Worm (Caenorhabditis elegans) whole organism, young adult: ENCODE data around the gene C06E1.7.

ENCODE experiments used
- F23B12.7 ChIP-seq: sonication (generic microtip); optimal IDR thresholded peaks from 2 replicates; lab custom pipeline; 2017; ENCODE audit warnings: missing genetic modification characterization, mild to moderate bottlenecking, missing compliant biosample characterization, antibody characterized with exemption, moderate library complexity; ENCODE audit not compliant: insufficient read depth
- F33H1.4 ChIP-seq: fragments of 200-800 bp; sonication (Bioruptor generic); IDR thresholded peaks from 2 replicates; pipeline ENCODE4 v1.3.6; 2022; ENCODE audit warnings: missing genetic modification reagents, missing genetic modification characterization, missing compliant biosample characterization
- F39B2.1 ChIP-seq: fragments of 200-800 bp; sonication (Bioruptor generic); IDR thresholded peaks from 2 replicates; pipeline ENCODE4 v1.3.6; 2022; ENCODE audit warnings: missing genetic modification reagents, missing genetic modification characterization, missing compliant biosample characterization
- T07F8.4 ChIP-seq: sonication (generic microtip); optimal IDR thresholded peaks from 2 replicates; lab custom pipeline; 2016; ENCODE audit warnings: mild to moderate bottlenecking, missing genetic modification characterization, moderate library complexity, missing compliant biosample characterization
- Y56A3A.18 ChIP-seq: fragments of 200-800 bp; sonication (Bioruptor generic); IDR thresholded peaks from 2 replicates; pipeline ENCODE4 v1.3.6; 2022; ENCODE audit warnings: missing genetic modification reagents, missing genetic modification characterization, missing compliant biosample characterization
- ZK185.1 ChIP-seq: sonication (generic microtip); optimal IDR thresholded peaks from 2 replicates; lab custom pipeline; 2016; ENCODE audit warnings: mild to moderate bottlenecking, missing genetic modification characterization, missing compliant biosample characterization; ENCODE audit not compliant: poor library complexity, severe bottlenecking
- ama-1 ChIP-seq, 3 experiments: fragments of 150-350 bp in 1 of 3; sonication (generic microtip) in 2 of 3; optimal IDR thresholded peaks; 2 replicates each; lab custom pipeline; 2014 to 2018; ENCODE audit warnings: missing biosample characterization in 2 of 3, missing genetic modification characterization in 2 of 3, missing genetic modification reagents in 2 of 3
- attf-3 ChIP-seq: fragments of 200-800 bp; sonication (Bioruptor generic); conservative IDR thresholded peaks from 2 replicates; pipeline ENCODE4 v1.3.6; 2022; ENCODE audit warnings: missing genetic modification reagents, missing genetic modification characterization, missing compliant biosample characterization
- attf-6 ChIP-seq: fragments of 200-800 bp; sonication (Bioruptor generic); IDR thresholded peaks from 2 replicates; pipeline ENCODE4 v1.3.6; 2022; ENCODE audit warnings: missing genetic modification reagents, missing genetic modification characterization, missing compliant biosample characterization
- ccch-3 ChIP-seq: fragments of 200-800 bp; sonication (Bioruptor generic); optimal IDR thresholded peaks from 2 replicates; lab custom pipeline; 2018; ENCODE audit warnings: mild to moderate bottlenecking, missing genetic modification characterization, missing compliant biosample characterization
- cebp-1 ChIP-seq, 2 experiments: fragments of 200-800 bp in 1 of 2; sonication (Bioruptor generic) in 1 of 2; sonication (generic microtip) in 1 of 2; IDR thresholded peaks in 1 of 2; optimal IDR thresholded peaks in 1 of 2; 2 replicates each; pipeline versions ENCODE4 v1.3.6 to Lab custom; 2017 to 2022; ENCODE audit warnings: missing compliant biosample characterization in 2 of 2, missing genetic modification characterization in 2 of 2, mild to moderate bottlenecking in 1 of 2, missing genetic modification reagents in 1 of 2, moderate library complexity in 1 of 2
- ceh-40 ChIP-seq: fragments of 200-800 bp; sonication (Bioruptor generic); IDR thresholded peaks from 2 replicates; pipeline ENCODE4 v1.3.6; 2022; ENCODE audit warnings: missing genetic modification characterization, missing compliant biosample characterization
- dpl-1 ChIP-seq: fragments of 150-350 bp; optimal IDR thresholded peaks from 2 replicates; lab custom pipeline; 2014; ENCODE audit warnings: missing biosample characterization, missing genetic modification reagents, missing genetic modification characterization
- efl-1 ChIP-seq: fragments of 150-350 bp; optimal IDR thresholded peaks from 2 replicates; lab custom pipeline; 2014; ENCODE audit warnings: missing biosample characterization, missing genetic modification reagents, missing genetic modification characterization
- egl-18 ChIP-seq: fragments of 200-800 bp; sonication (Bioruptor generic); IDR thresholded peaks from 2 replicates; pipeline ENCODE4 v1.3.6; 2022; ENCODE audit warnings: missing genetic modification reagents, missing genetic modification characterization, missing compliant biosample characterization
- egl-44 ChIP-seq: fragments of 200-800 bp; sonication (Bioruptor generic); IDR thresholded peaks from 2 replicates; pipeline ENCODE4 v1.3.6; 2022; ENCODE audit warnings: missing genetic modification reagents, missing genetic modification characterization, missing compliant biosample characterization
- ekl-4 ChIP-seq: fragments of 200-800 bp; sonication (Bioruptor generic); IDR thresholded peaks from 2 replicates; pipeline ENCODE4 v1.3.6; 2022; ENCODE audit warnings: missing genetic modification reagents, missing genetic modification characterization, missing compliant biosample characterization
- gei-17 ChIP-seq: fragments of 200-800 bp; sonication (Bioruptor generic); optimal IDR thresholded peaks from 2 replicates; lab custom pipeline; 2018; ENCODE audit warnings: mild to moderate bottlenecking, missing genetic modification characterization, missing compliant biosample characterization
- him-1 ChIP-seq: sonication (generic microtip); optimal IDR thresholded peaks from 2 replicates; lab custom pipeline; 2016; ENCODE audit warnings: missing genotype, missing genetic modification reagents, missing genetic modification characterization, missing compliant biosample characterization
- hlh-26 ChIP-seq: fragments of 200-800 bp; sonication (Bioruptor generic); conservative IDR thresholded peaks from 2 replicates; pipeline ENCODE4 v1.3.6; 2022; ENCODE audit warnings: missing genetic modification reagents, missing genetic modification characterization, missing compliant biosample characterization
- hmg-1.2 ChIP-seq: fragments of 200-800 bp; sonication (Bioruptor generic); IDR thresholded peaks from 2 replicates; pipeline ENCODE4 v1.3.6; 2022; ENCODE audit warnings: missing genetic modification reagents, missing genetic modification characterization, missing compliant biosample characterization
- hmg-20 ChIP-seq: fragments of 200-800 bp; sonication (Bioruptor generic); IDR thresholded peaks from 2 replicates; pipeline ENCODE4 v1.3.6; 2022; ENCODE audit warnings: missing genetic modification reagents, missing genetic modification characterization, missing compliant biosample characterization
- hsf-1 ChIP-seq: fragments of 200-800 bp; sonication (Bioruptor generic); IDR thresholded peaks from 2 replicates; pipeline ENCODE4 v1.3.6; 2022; ENCODE audit warnings: missing genetic modification reagents, missing genetic modification characterization, missing compliant biosample characterization
- let-526 ChIP-seq: fragments of 200-800 bp; sonication (Bioruptor generic); IDR thresholded peaks from 2 replicates; pipeline ENCODE4 v1.3.6; 2022; ENCODE audit warnings: missing genetic modification reagents, missing genetic modification characterization, missing compliant biosample characterization
- lin-26 ChIP-seq: fragments of 200-800 bp; sonication (Bioruptor generic); IDR thresholded peaks from 2 replicates; pipeline ENCODE4 v1.3.6; 2022; ENCODE audit warnings: missing genetic modification reagents, missing genetic modification characterization, missing compliant biosample characterization
- lin-35 ChIP-seq, 3 experiments: fragments of 150-350 bp in 2 of 3; sonication (generic microtip) in 1 of 3; optimal IDR thresholded peaks; 2 replicates each; lab custom pipeline; 2014 to 2018; ENCODE audit warnings: missing biosample characterization in 3 of 3, missing genetic modification characterization in 3 of 3, missing genetic modification reagents in 3 of 3
- lin-40 ChIP-seq: sonication (generic microtip); optimal IDR thresholded peaks from 2 replicates; lab custom pipeline; 2016; ENCODE audit warnings: missing genetic modification characterization, mild to moderate bottlenecking, missing compliant biosample characterization, missing genotype, missing genetic modification reagents
- lsy-27 ChIP-seq: sonication (generic microtip); optimal IDR thresholded peaks from 2 replicates; lab custom pipeline; 2017; ENCODE audit warnings: missing genetic modification characterization, mild to moderate bottlenecking, missing compliant biosample characterization, antibody characterized with exemption, missing genotype, borderline replicate concordance; ENCODE audit not compliant: insufficient read depth
- mcd-1 ChIP-seq: fragments of 200-800 bp; sonication (Bioruptor generic); IDR thresholded peaks from 2 replicates; pipeline ENCODE4 v1.3.6; 2022; ENCODE audit warnings: missing genetic modification reagents, missing genetic modification characterization, missing compliant biosample characterization
- mel-28 ChIP-seq: sonication (generic microtip); optimal IDR thresholded peaks from 2 replicates; lab custom pipeline; 2016; ENCODE audit warnings: borderline replicate concordance, mild to moderate bottlenecking, missing genetic modification characterization, missing compliant biosample characterization
- mes-4 ChIP-seq: sonication (generic microtip); optimal IDR thresholded peaks from 2 replicates; lab custom pipeline; 2016; ENCODE audit warnings: missing genotype, missing genetic modification characterization, missing compliant biosample characterization
- mxl-1 ChIP-seq: sonication (generic microtip); optimal IDR thresholded peaks from 2 replicates; lab custom pipeline; 2016; ENCODE audit warnings: missing genetic modification characterization, missing compliant biosample characterization
- nhr-179 ChIP-seq: sonication (generic microtip); optimal IDR thresholded peaks from 2 replicates; lab custom pipeline; 2016; ENCODE audit warnings: mild to moderate bottlenecking, missing genetic modification characterization, missing compliant biosample characterization
- nhr-27 ChIP-seq: fragments of 200-800 bp; sonication (Bioruptor generic); optimal IDR thresholded peaks from 2 replicates; lab custom pipeline; 2018; ENCODE audit warnings: mild to moderate bottlenecking, missing genetic modification characterization, moderate library complexity, missing compliant biosample characterization
- pbrm-1 ChIP-seq: fragments of 200-800 bp; sonication (Bioruptor generic); IDR thresholded peaks from 2 replicates; pipeline ENCODE4 v1.3.6; 2022; ENCODE audit warnings: missing genetic modification reagents, missing genetic modification characterization, missing compliant biosample characterization
- rec-8 ChIP-seq, 2 experiments: sonication (generic microtip); optimal IDR thresholded peaks; 2 replicates each; lab custom pipeline; 2016; ENCODE audit warnings: mild to moderate bottlenecking in 2 of 2, missing genetic modification characterization in 2 of 2, missing genetic modification reagents in 2 of 2, missing genotype in 2 of 2, missing biosample characterization in 1 of 2, missing compliant biosample characterization in 1 of 2, moderate library complexity in 1 of 2
- tbx-9 ChIP-seq: sonication (generic microtip); optimal IDR thresholded peaks from 2 replicates; lab custom pipeline; 2016; ENCODE audit warnings: borderline replicate concordance, missing genetic modification characterization, inconsistent platforms, missing compliant biosample characterization
- zim-3 ChIP-seq: sonication (generic microtip); optimal IDR thresholded peaks from 2 replicates; lab custom pipeline; 2017; ENCODE audit warnings: mild to moderate bottlenecking, missing genetic modification characterization, moderate library complexity, missing compliant biosample characterization

The C06E1.7 gene

DNA sequence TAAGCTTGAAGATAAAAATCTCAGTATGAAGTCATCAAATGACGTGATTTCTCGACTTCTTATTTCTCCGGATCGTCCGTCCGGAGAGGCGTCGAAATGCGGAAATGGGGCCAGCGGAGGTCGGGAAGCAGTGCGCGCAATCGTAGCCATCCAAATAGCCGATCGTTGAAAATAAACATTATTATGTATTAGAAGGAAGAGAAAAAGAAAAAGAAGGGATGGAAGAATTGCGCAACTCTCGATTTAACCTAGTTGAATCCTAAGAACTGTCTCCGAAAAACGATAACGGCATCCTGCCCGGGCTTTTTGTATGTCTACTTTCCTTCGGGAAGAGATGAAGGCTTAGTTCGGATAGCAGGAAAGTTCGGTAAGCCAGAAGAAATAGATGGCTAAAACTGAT, 8.6 kb upstream of the C06E1.7 start:
- TF ChIP-seq lin-35 (GFP tag; optimal IDR thresholded peaks at IDR 0.05; lab: Kevin White, UChicago) (no peak), hmg-1.2 (GFP tag; lab: Robert Waterston, UW) (no peak), dpl-1 (GFP tag; lab: Kevin White, UChicago) (no peak), hmg-20 (GFP tag; lab: Robert Waterston, UW) (no peak), ZK185.1 (no peak), zim-3 (tag; lab: Kevin White, UChicago) (no peak), tbx-9 (no peak), F23B12.7 (tag; lab: Kevin White, UChicago) (no peak), mes-4 (no peak), Y56A3A.18 (GFP tag; lab: Robert Waterston, UW) (no peak), mxl-1 (no peak)
- TF ChIP-seq, all 124 proteins: peak for 0

DNA sequence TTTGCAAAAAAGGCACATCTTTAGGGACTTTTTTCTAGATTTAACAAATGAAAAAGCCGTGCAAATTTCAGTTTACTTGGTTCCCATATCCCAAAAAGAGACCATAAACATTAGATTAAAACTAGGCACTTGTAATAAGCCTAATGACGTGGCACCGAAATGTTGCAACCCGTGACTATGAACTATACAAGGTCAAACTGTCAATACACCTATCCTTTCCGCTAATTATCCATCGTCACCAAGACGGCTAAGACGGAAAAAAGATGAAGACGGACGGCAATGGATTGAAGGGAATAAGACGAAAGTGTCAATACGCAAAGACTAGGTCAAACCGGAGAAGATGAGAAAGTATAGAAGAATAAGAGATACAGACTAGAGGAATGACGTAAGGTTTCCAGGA, 5.4 kb upstream of the C06E1.7 start:
- TF ChIP-seq mel-28 (tag; lab: Kevin White, UChicago) (no peak), rec-8 (tag; optimal IDR thresholded peaks at IDR 0.05; lab: Kevin White, UChicago) (no peak), let-526 (GFP tag; lab: Robert Waterston, UW) (no peak), ekl-4 (GFP tag; lab: Robert Waterston, UW) (no peak), ceh-40 (no peak), hlh-26 (GFP tag; lab: Robert Waterston, UW) (no peak), F33H1.4 (GFP tag; lab: Robert Waterston, UW) (no peak), ama-1 (optimal IDR thresholded peaks at IDR 0.05; lab: Kevin White, UChicago) (no peak), ama-1 (GFP tag; optimal IDR thresholded peaks at IDR 0.05; lab: Kevin White, UChicago) (no peak), hsf-1 (GFP tag; lab: Robert Waterston, UW) (no peak), cebp-1 (GFP tag; IDR thresholded peaks at IDR 0.05; lab: Robert Waterston, UW) (no peak), cebp-1 (tag; optimal IDR thresholded peaks at IDR 0.05; lab: Kevin White, UChicago) (no peak), zim-3 (tag; lab: Kevin White, UChicago) (no peak), nhr-179 (tag; lab: Kevin White, UChicago) (no peak), pbrm-1 (GFP tag; lab: Robert Waterston, UW) (no peak), efl-1 (GFP tag; lab: Kevin White, UChicago) (no peak), F39B2.1 (no peak), lin-26 (GFP tag; lab: Robert Waterston, UW) (no peak), lsy-27 (tag; lab: Kevin White, UChicago) (no peak), mcd-1 (GFP tag; lab: Robert Waterston, UW) (no peak)

- TF ChIP-seq him-1 (no peak), attf-3 (GFP tag; lab: Robert Waterston, UW) (no peak), egl-44 (no peak), egl-18 (GFP tag; lab: Robert Waterston, UW) (no peak), attf-6 (no peak), ZK185.1 (no peak), gei-17 (GFP tag; lab: Kevin White, UChicago) (no peak), hmg-20 (GFP tag; lab: Robert Waterston, UW) (no peak), lin-40 (tag; lab: Kevin White, UChicago) (no peak), T07F8.4 (tag; lab: Kevin White, UChicago) (no peak), nhr-27 (tag; lab: Kevin White, UChicago) (no peak), ccch-3 (no peak), mel-28 (tag; lab: Kevin White, UChicago) (no peak)
Measured at ce11 chrIII:8597770-8598169, 4.2 kb upstream of the C06E1.7 start, which contains the start of gene ztf-30. Gene ztf-30, minus strand, starts transcription at chrIII:8597870.
